Worm (Caenorhabditis elegans) whole organism, late embryonic: ENCODE measurements around the gene msp-57.
"Not testable (repeated sequence)": the region's sequence is repeated elsewhere in the genome, so short reads cannot be mapped to it uniquely, and the experiment has no call there.

Source experiments
- K02D7.2 ChIP-seq: sonication (generic microtip); optimal IDR thresholded peaks from 2 replicates; lab custom pipeline; 2017; ENCODE audit warnings: mild to moderate bottlenecking, missing genetic modification characterization, missing compliant biosample characterization
- ahr-1 ChIP-seq: sonication (generic microtip); optimal IDR thresholded peaks from 2 replicates; lab custom pipeline; 2016; ENCODE audit warnings: missing genetic modification characterization, missing compliant biosample characterization
- ama-1 ChIP-seq: fragments of 150-350 bp; optimal IDR thresholded peaks from 2 replicates; lab custom pipeline; 2014
- ceh-19 ChIP-seq: fragments of 200-800 bp; sonication (Bioruptor generic); optimal IDR thresholded peaks from 2 replicates; lab custom pipeline; 2018; ENCODE audit warnings: mild to moderate bottlenecking, missing genetic modification characterization, missing compliant biosample characterization
- ceh-22 ChIP-seq: sonication (generic microtip); optimal IDR thresholded peaks from 2 replicates; lab custom pipeline; 2017; ENCODE audit warnings: missing biosample characterization, missing genetic modification characterization
- ceh-31 ChIP-seq: sonication (generic microtip); optimal IDR thresholded peaks from 2 replicates; lab custom pipeline; 2016; ENCODE audit warnings: missing genetic modification characterization, missing compliant biosample characterization
- ceh-45 ChIP-seq: fragments of 200-800 bp; sonication (Bioruptor generic); IDR thresholded peaks from 2 replicates; pipeline ENCODE4 v1.3.6; 2022; ENCODE audit warnings: missing genetic modification reagents, missing genetic modification characterization, missing compliant biosample characterization
- ceh-48 ChIP-seq: sonication (generic microtip); optimal IDR thresholded peaks from 2 replicates; lab custom pipeline; 2016; ENCODE audit warnings: missing genetic modification characterization, inconsistent platforms, missing compliant biosample characterization
- ceh-6 ChIP-seq: fragments of 200-800 bp; sonication (Bioruptor generic); optimal IDR thresholded peaks from 2 replicates; lab custom pipeline; 2018; ENCODE audit warnings: mild to moderate bottlenecking, missing genetic modification characterization, missing compliant biosample characterization
- ceh-9 ChIP-seq: sonication (generic microtip); optimal IDR thresholded peaks from 2 replicates; lab custom pipeline; 2016; ENCODE audit warnings: mild to moderate bottlenecking, missing genetic modification characterization, inconsistent platforms, missing compliant biosample characterization
- che-1 ChIP-seq: sonication (generic microtip); optimal IDR thresholded peaks from 2 replicates; lab custom pipeline; 2016; ENCODE audit warnings: mild to moderate bottlenecking, missing genetic modification characterization, missing compliant biosample characterization
- dmd-4 ChIP-seq: sonication (generic microtip); optimal IDR thresholded peaks from 2 replicates; lab custom pipeline; 2016; ENCODE audit warnings: borderline replicate concordance, missing genetic modification characterization, missing compliant biosample characterization
- dve-1 ChIP-seq: sonication (generic microtip); optimal IDR thresholded peaks from 2 replicates; lab custom pipeline; 2017; ENCODE audit warnings: antibody characterized with exemption, mild to moderate bottlenecking, missing genetic modification characterization, missing compliant biosample characterization
- elt-2 ChIP-seq: sonication (generic microtip); optimal IDR thresholded peaks from 2 replicates; lab custom pipeline; 2016; ENCODE audit warnings: missing genetic modification reagents, missing genetic modification characterization, missing compliant biosample characterization
- elt-4 ChIP-seq: sonication (generic microtip); optimal IDR thresholded peaks from 2 replicates; lab custom pipeline; 2016; ENCODE audit warnings: missing genetic modification characterization, missing compliant biosample characterization
- ets-4 ChIP-seq: sonication (generic microtip); optimal IDR thresholded peaks from 2 replicates; lab custom pipeline; 2016; ENCODE audit warnings: missing genetic modification characterization, missing compliant biosample characterization
- eyg-1 ChIP-seq: sonication (generic microtip); optimal IDR thresholded peaks from 2 replicates; lab custom pipeline; 2016; ENCODE audit warnings: missing genotype, missing genetic modification characterization, missing compliant biosample characterization
- fax-1 ChIP-seq: sonication (generic microtip); optimal IDR thresholded peaks from 2 replicates; lab custom pipeline; 2016; ENCODE audit warnings: missing genotype, missing genetic modification characterization, missing compliant biosample characterization
- fkh-10 ChIP-seq: fragments of 150-350 bp; optimal IDR thresholded peaks from 2 replicates; lab custom pipeline; 2014; ENCODE audit warnings: missing biosample characterization, missing genetic modification reagents, missing genetic modification characterization
- hlh-13 ChIP-seq: fragments of 200-800 bp; sonication (Bioruptor generic); optimal IDR thresholded peaks from 2 replicates; lab custom pipeline; 2018; ENCODE audit warnings: mild to moderate bottlenecking, missing genetic modification characterization, missing compliant biosample characterization
- lim-6 ChIP-seq: sonication (generic microtip); optimal IDR thresholded peaks from 2 replicates; lab custom pipeline; 2016; ENCODE audit warnings: missing genetic modification characterization, missing compliant biosample characterization
- mec-3 ChIP-seq: sonication (generic microtip); optimal IDR thresholded peaks from 2 replicates; lab custom pipeline; 2016; ENCODE audit warnings: borderline replicate concordance, missing genetic modification characterization, missing compliant biosample characterization
- nhr-11 ChIP-seq: fragments of 150-350 bp; optimal IDR thresholded peaks from 2 replicates; lab custom pipeline; 2014; ENCODE audit warnings: missing biosample characterization, missing genetic modification characterization
- nhr-232 ChIP-seq: sonication (generic microtip); optimal IDR thresholded peaks from 2 replicates; lab custom pipeline; 2016; ENCODE audit warnings: missing genetic modification characterization, missing compliant biosample characterization
- pag-3 ChIP-seq: sonication (generic microtip); optimal IDR thresholded peaks from 2 replicates; lab custom pipeline; 2016; ENCODE audit warnings: missing compliant biosample characterization, missing genetic modification characterization, borderline replicate concordance
- pha-4 ChIP-seq: fragments of 150-350 bp; optimal IDR thresholded peaks from 2 replicates; lab custom pipeline; 2018; ENCODE audit warnings: missing biosample characterization, missing genetic modification reagents, missing genetic modification characterization
- pqm-1 ChIP-seq: sonication (generic microtip); optimal IDR thresholded peaks from 2 replicates; lab custom pipeline; 2016; ENCODE audit warnings: missing genetic modification characterization, missing compliant biosample characterization
- syd-9 ChIP-seq: sonication (generic microtip); optimal IDR thresholded peaks from 2 replicates; lab custom pipeline; 2016; ENCODE audit warnings: mild to moderate bottlenecking, missing genetic modification characterization, moderate library complexity, missing compliant biosample characterization
- tbx-7 ChIP-seq: sonication (generic microtip); optimal IDR thresholded peaks from 2 replicates; lab custom pipeline; 2016; ENCODE audit warnings: missing genotype, missing genetic modification characterization, missing compliant biosample characterization
- ttx-3 ChIP-seq: sonication (generic microtip); optimal IDR thresholded peaks from 2 replicates; lab custom pipeline; 2016; ENCODE audit warnings: missing genetic modification reagents, missing genetic modification characterization, missing compliant biosample characterization
- zip-5 ChIP-seq: sonication (generic microtip); optimal IDR thresholded peaks from 2 replicates; lab custom pipeline; 2016; ENCODE audit warnings: missing genetic modification characterization, missing compliant biosample characterization

Gene msp-57

ce11 chrIV:5060984-5061383 lies 1.4 kb upstream of the msp-57 start, which contains the start of gene C09B9.7:
TSS of gene C09B9.7 (minus strand) at chrIV:5061084.
- TF ChIP-seq ceh-19 (GFP tag; lab: Kevin White, UChicago) (no peak), pag-3 (no peak), ama-1 (lab: Kevin White, UChicago) (no peak)

- no peak for TF ChIP-seq ttx-3 (tag; lab: Kevin White, UChicago)
- no peak for TF ChIP-seq K02D7.2 (tag; lab: Kevin White, UChicago)
- TF ChIP-seq dmd-4 (tag; lab: Kevin White, UChicago), result no peak
- no peak for TF ChIP-seq nhr-232
- TF ChIP-seq nhr-11, result no peak
- no peak for TF ChIP-seq fax-1 (tag; lab: Kevin White, UChicago)
- TF ChIP-seq ceh-31 (tag; lab: Kevin White, UChicago), result no peak
- no peak for TF ChIP-seq syd-9 (tag; lab: Kevin White, UChicago)
- no peak for TF ChIP-seq ceh-9 (tag; lab: Kevin White, UChicago)
- TF ChIP-seq ceh-6 (GFP tag; lab: Kevin White, UChicago), result no peak
- TF ChIP-seq ceh-45 (GFP tag; lab: Robert Waterston, UW), result no peak
- no peak for TF ChIP-seq fkh-10 (GFP tag; lab: Kevin White, UChicago)
- no peak for TF ChIP-seq zip-5 (tag; lab: Kevin White, UChicago)
- TF ChIP-seq eyg-1 (tag; lab: Kevin White, UChicago), result no peak
- no peak for TF ChIP-seq pha-4 (tag; lab: Kevin White, UChicago)
- TF ChIP-seq tbx-7 (tag; lab: Kevin White, UChicago), result no peak
- TF ChIP-seq ets-4 (tag; lab: Kevin White, UChicago), result no peak
- TF ChIP-seq lim-6 (tag; lab: Kevin White, UChicago), result no peak
- TF ChIP-seq hlh-13 (GFP tag; lab: Kevin White, UChicago), result no peak
Observed at ce11 chrIV:5063297-5063696, 919 bp downstream of the msp-57 start.

ce11 chrIV:5064961-5065360 lies 2.6 kb downstream of the msp-57 start, which contains the start of gene msp-53:
TSS of gene msp-53 (minus strand) at chrIV:5065061.
- not testable (repeated sequence) for TF ChIP-seq che-1, ahr-1, pqm-1 (tag; lab: Kevin White, UChicago)
- TF ChIP-seq, all 69 proteins: peak for 0; not testable (repeated sequence) for 69

- TF ChIP-seq ceh-48, elt-2, elt-4 (tag; lab: Kevin White, UChicago): not testable (repeated sequence)
Observed at ce11 chrIV:5066887-5067286, 4.5 kb downstream of the msp-57 start, which contains the start of gene ttbk-2.2. TSS of gene ttbk-2.2 (minus strand) at chrIV:5066987.

- not testable (repeated sequence) for TF ChIP-seq mec-3; dve-1 (tag; lab: Kevin White, UChicago); ceh-22 (tag; lab: Kevin White, UChicago)
Observed at ce11 chrIV:5068541-5068940, 6.2 kb downstream of the msp-57 start, which contains the start of the genes R13H9.6 and rmd-6. TSS of gene R13H9.6 (minus strand) at chrIV:5068641. TSS of gene rmd-6 (plus strand) at chrIV:5068845.

ce11 chrIV:5070593-5070992 lies 8.2 kb downstream of the msp-57 start, which contains the start of gene C02B10.6:
TSS of gene C02B10.6 (plus strand) at chrIV:5070893.
- TF ChIP-seq syd-9 (tag; lab: Kevin White, UChicago); zip-5 (tag; lab: Kevin White, UChicago); ama-1 (lab: Kevin White, UChicago): not testable (repeated sequence)
- TF ChIP-seq, all 69 proteins: peak for 0; not testable (repeated sequence) for 69
